Fruit fly (Drosophila melanogaster): ENCODE data around the gene CG4080.

- TF ChIP-seq CG5180 (GFP tag; optimal IDR thresholded peaks at IDR 0.05) (no peak), CG6683 (GFP tag; optimal IDR thresholded peaks at IDR 0.05) (no peak), CG9932 (GFP tag; IDR thresholded peaks at IDR 0.05) (no peak), usp (GFP tag; optimal IDR thresholded peaks at IDR 0.05) (no peak), eyg (GFP tag; optimal IDR thresholded peaks at IDR 0.05) (no peak), gro (GFP tag; optimal IDR thresholded peaks at IDR 0.05) (no peak)
These were observed 5.5 kb upstream of the CG4080 start, which contains the start of gene Cpr67B for dm6 chr3L:9404497-9404896.

Data from whole organism, embryonic.